Fruit fly (Drosophila melanogaster) whole organism, pupa: ENCODE results near the gene if.

ENCODE experiments used
- CG10348 ChIP-seq: fragments of 200-800 bp; sonication (Bioruptor generic); IDR thresholded peaks from 2 replicates; pipeline ENCODE4 v1.3.6; 2022; ENCODE audit warnings: missing biosample characterization, missing genetic modification characterization
- CG13204 ChIP-seq: fragments of 200-800 bp; sonication (Bioruptor generic); optimal IDR thresholded peaks from 2 replicates; lab custom pipeline; 2018; ENCODE audit warnings: missing biosample characterization, mild to moderate bottlenecking, missing genetic modification characterization, moderate library complexity
- CG14655 ChIP-seq: fragments of 200-800 bp; sonication (Bioruptor generic); optimal IDR thresholded peaks from 3 replicates; lab custom pipeline; 2017; ENCODE audit warnings: mild to moderate bottlenecking, missing biosample characterization, missing genetic modification reagents, missing genetic modification characterization
- CG15710 ChIP-seq: fragments of 200-800 bp; sonication (Bioruptor generic); optimal IDR thresholded peaks from 2 replicates; lab custom pipeline; 2018; ENCODE audit warnings: missing biosample characterization, mild to moderate bottlenecking, missing genetic modification characterization, moderate library complexity
- CG17806 ChIP-seq: fragments of 200-800 bp; sonication (Bioruptor generic); optimal IDR thresholded peaks from 2 replicates; lab custom pipeline; 2018; ENCODE audit warnings: missing biosample characterization, mild to moderate bottlenecking, missing genetic modification characterization, moderate library complexity
- CG32121 ChIP-seq: fragments of 200-800 bp; sonication (Bioruptor generic); IDR thresholded peaks from 2 replicates; pipeline ENCODE4 v1.3.6; 2022; ENCODE audit warnings: missing biosample characterization, missing genetic modification characterization
- CG34367 ChIP-seq: fragments of 200-800 bp; sonication (Bioruptor generic); optimal IDR thresholded peaks from 2 replicates; lab custom pipeline; 2018; ENCODE audit warnings: missing biosample characterization, mild to moderate bottlenecking, missing genetic modification characterization
- CG4496 ChIP-seq: fragments of 200-800 bp; sonication (Bioruptor generic); IDR thresholded peaks from 3 replicates; pipeline ENCODE4 v1.3.6; 2022; ENCODE audit warnings: missing biosample characterization, missing genetic modification characterization
- CG8159 ChIP-seq: fragments of 200-800 bp; sonication (Bioruptor generic); optimal IDR thresholded peaks from 3 replicates; lab custom pipeline; 2018; ENCODE audit warnings: missing biosample characterization, mild to moderate bottlenecking, missing genetic modification characterization, moderate library complexity
- CG8301 ChIP-seq: fragments of 200-800 bp; sonication (Bioruptor generic); optimal IDR thresholded peaks from 2 replicates; lab custom pipeline; 2018; ENCODE audit warnings: missing biosample characterization, mild to moderate bottlenecking, missing genetic modification characterization
- CG9948 ChIP-seq: fragments of 200-800 bp; sonication (Bioruptor generic); optimal IDR thresholded peaks from 2 replicates; lab custom pipeline; 2018; ENCODE audit warnings: missing biosample characterization, mild to moderate bottlenecking, missing genetic modification characterization, moderate library complexity
- D1 ChIP-seq: fragments of 200-800 bp; sonication (Bioruptor generic); optimal IDR thresholded peaks from 2 replicates; lab custom pipeline; 2018; ENCODE audit warnings: missing biosample characterization, mild to moderate bottlenecking, missing genetic modification characterization, moderate library complexity
- EcR ChIP-seq: fragments of 200-800 bp; sonication (Bioruptor generic); optimal IDR thresholded peaks from 3 replicates; lab custom pipeline; 2019; ENCODE audit warnings: missing biosample characterization, missing genetic modification characterization, mild to moderate bottlenecking, moderate library complexity, missing genetic modification reagents
- Ets98B ChIP-seq: fragments of 200-800 bp; sonication (Bioruptor generic); IDR thresholded peaks from 2 replicates; pipeline ENCODE4 v1.3.6; 2022; ENCODE audit warnings: missing biosample characterization, missing genetic modification characterization
- Pif1A ChIP-seq: fragments of 200-800 bp; sonication (Bioruptor generic); optimal IDR thresholded peaks from 3 replicates; lab custom pipeline; 2016; ENCODE audit warnings: missing biosample characterization, missing genetic modification characterization
- Pif1B ChIP-seq: fragments of 200-800 bp; sonication (Bioruptor generic); optimal IDR thresholded peaks from 3 replicates; lab custom pipeline; 2016; ENCODE audit warnings: missing biosample characterization, missing genetic modification characterization
- Snoo ChIP-seq: fragments of 200-800 bp; sonication (Bioruptor generic); optimal IDR thresholded peaks from 3 replicates; lab custom pipeline; 2017; ENCODE audit warnings: missing biosample characterization, mild to moderate bottlenecking, missing genetic modification characterization, inconsistent platforms
- fd96Ca ChIP-seq: fragments of 200-800 bp; sonication (Bioruptor generic); IDR thresholded peaks from 3 replicates; pipeline ENCODE4 v1.3.6; 2022; ENCODE audit warnings: missing biosample characterization, missing genetic modification characterization
- gl ChIP-seq: fragments of 200-800 bp; sonication (Bioruptor generic); optimal IDR thresholded peaks from 2 replicates; lab custom pipeline; 2018; ENCODE audit warnings: missing biosample characterization, mild to moderate bottlenecking, missing genetic modification characterization
- rn ChIP-seq: fragments of 200-800 bp; sonication (Bioruptor generic); IDR thresholded peaks from 2 replicates; pipeline ENCODE4 v1.3.6; 2022; ENCODE audit warnings: missing biosample characterization, missing genetic modification characterization

if gene

dm6 chrX:16744345-16744744 lies 38.9 kb downstream of the if start:
- TF ChIP-seq CG14655 (GFP tag; lab: Kevin White, UChicago) (no peak), Pif1B (GFP tag; lab: Kevin White, UChicago) (no peak), gl (tag; lab: Kevin White, UChicago) (no peak), CG32121 (GFP tag; lab: Robert Waterston, UW) (no peak), Pif1A (GFP tag; lab: Kevin White, UChicago) (no peak), Ets98B (no peak), CG8301 (tag; lab: Kevin White, UChicago) (no peak), CG8159 (no peak), CG34367 (tag; lab: Kevin White, UChicago) (no peak), rn (GFP tag; lab: Robert Waterston, UW) (no peak), EcR (GFP tag; lab: Kevin White, UChicago) (no peak), CG10348 (GFP tag; lab: Robert Waterston, UW) (no peak)

- no peak for TF ChIP-seq D1 (tag; lab: Kevin White, UChicago)
Observed at dm6 chrX:16742547-16742946, 40.7 kb downstream of the if start, which contains the start of gene Twdlalpha. Twdlalpha (plus strand) TSS chrX:16742847.

dm6 chrX:16740606-16741005 lies 42.6 kb downstream of the if start, which contains the start of gene CG32568:
CG32568 (plus strand) TSS chrX:16740906.
- TF ChIP-seq fd96Ca (GFP tag; lab: Robert Waterston, UW) (no peak), gl (tag; lab: Kevin White, UChicago) (no peak), CG4496 (GFP tag; lab: Robert Waterston, UW) (no peak), Ets98B (no peak), CG14655 (GFP tag; lab: Kevin White, UChicago) (no peak), CG8301 (tag; lab: Kevin White, UChicago) (no peak), Pif1A (GFP tag; lab: Kevin White, UChicago) (no peak)

dm6 chrX:16737878-16738277 lies 45.4 kb downstream of the if start, which contains the start of gene TwdlZ:
TwdlZ (plus strand) TSS chrX:16738178.
- TF ChIP-seq CG32121 (GFP tag; lab: Robert Waterston, UW) (no peak), CG4496 (GFP tag; lab: Robert Waterston, UW) (no peak), CG14655 (GFP tag; lab: Kevin White, UChicago) (no peak), CG10348 (GFP tag; lab: Robert Waterston, UW) (no peak), CG9948 (no peak), Pif1B (GFP tag; lab: Kevin White, UChicago) (no peak), CG15710 (no peak), CG34367 (tag; lab: Kevin White, UChicago) (no peak), CG13204 (GFP tag; lab: Kevin White, UChicago) (no peak), fd96Ca (GFP tag; lab: Robert Waterston, UW) (no peak), Pif1A (GFP tag; lab: Kevin White, UChicago) (no peak), CG8301 (tag; lab: Kevin White, UChicago) (no peak), Ets98B (no peak), gl (tag; lab: Kevin White, UChicago) (no peak), D1 (tag; lab: Kevin White, UChicago) (no peak), CG17806 (no peak), CG8159 (no peak)

- TF ChIP-seq Snoo (tag; lab: Kevin White, UChicago), result no peak
- TF ChIP-seq CG17806, result no peak
- TF ChIP-seq rn (GFP tag; lab: Robert Waterston, UW), result no peak
- TF ChIP-seq CG4496 (GFP tag; lab: Robert Waterston, UW), result no peak
- no peak for TF ChIP-seq CG13204 (GFP tag; lab: Kevin White, UChicago)
- TF ChIP-seq D1 (tag; lab: Kevin White, UChicago), result no peak
- TF ChIP-seq, all 21 proteins: peak for 0
Observed at dm6 chrX:16736180-16736579, 47.1 kb downstream of the if start.

dm6 chrX:16734647-16735046 lies 48.6 kb downstream of the if start, which contains the start of gene TwdlY:
TwdlY (plus strand) TSS chrX:16734947.
- TF ChIP-seq rn (GFP tag; lab: Robert Waterston, UW) (no peak), CG14655 (GFP tag; lab: Kevin White, UChicago) (no peak)

- no peak for TF ChIP-seq CG17806
- no peak for TF ChIP-seq CG4496 (GFP tag; lab: Robert Waterston, UW)
- TF ChIP-seq fd96Ca (GFP tag; lab: Robert Waterston, UW), result no peak
Observed at dm6 chrX:16733244-16733643, 50.0 kb downstream of the if start.

- TF ChIP-seq CG8159, result no peak
- TF ChIP-seq fd96Ca (GFP tag; lab: Robert Waterston, UW), result no peak
- TF ChIP-seq Pif1B (GFP tag; lab: Kevin White, UChicago), result no peak
- TF ChIP-seq CG13204 (GFP tag; lab: Kevin White, UChicago), result no peak
Observed at dm6 chrX:16730791-16731190, 52.4 kb downstream of the if start, which contains the start of gene TwdlX. TwdlX (plus strand) TSS chrX:16731091.
